Worm (Caenorhabditis elegans) whole organism, L4 larva: ENCODE measurements around the gene dpy-21.

Experiments
- F49E8.2 ChIP-seq: sonication (generic microtip); optimal IDR thresholded peaks from 2 replicates; lab custom pipeline; 2016; ENCODE audit warnings: missing compliant biosample characterization, mild to moderate bottlenecking, missing genetic modification characterization, borderline replicate concordance
- aly-2 ChIP-seq: sonication (generic microtip); optimal IDR thresholded peaks from 2 replicates; lab custom pipeline; 2018; ENCODE audit warnings: missing biosample characterization, missing genetic modification characterization
- ama-1 ChIP-seq: fragments of 150-350 bp; optimal IDR thresholded peaks from 2 replicates; lab custom pipeline; 2014; ENCODE audit warnings: inconsistent platforms, mixed read lengths
- egl-27 ChIP-seq: sonication (generic microtip); optimal IDR thresholded peaks from 3 replicates; lab custom pipeline; 2017; ENCODE audit warnings: missing biosample characterization, missing genetic modification reagents, missing genetic modification characterization
- fos-1 ChIP-seq: fragments of 150-350 bp; optimal IDR thresholded peaks from 2 replicates; lab custom pipeline; 2014; ENCODE audit warnings: missing biosample characterization, missing genetic modification characterization
- gei-8 ChIP-seq: fragments of 200-800 bp; sonication (Bioruptor generic); optimal IDR thresholded peaks from 2 replicates; lab custom pipeline; 2018; ENCODE audit warnings: mild to moderate bottlenecking, missing genetic modification characterization, missing compliant biosample characterization
- lin-13 ChIP-seq: fragments of 150-350 bp; optimal IDR thresholded peaks from 2 replicates; lab custom pipeline; 2014; ENCODE audit warnings: missing biosample characterization, missing genetic modification reagents, missing genetic modification characterization
- lir-3 ChIP-seq: sonication (generic microtip); optimal IDR thresholded peaks from 2 replicates; lab custom pipeline; 2016; ENCODE audit warnings: mild to moderate bottlenecking, missing genetic modification characterization, missing compliant biosample characterization
- nhr-77 ChIP-seq: fragments of 150-350 bp; optimal IDR thresholded peaks from 2 replicates; lab custom pipeline; 2014; ENCODE audit warnings: missing biosample characterization, missing genetic modification characterization
- pqm-1 ChIP-seq: sonication (generic microtip); optimal IDR thresholded peaks from 2 replicates; lab custom pipeline; 2017; ENCODE audit warnings: missing biosample characterization, missing genetic modification characterization
- rbr-2 ChIP-seq: sonication (generic microtip); optimal IDR thresholded peaks from 2 replicates; lab custom pipeline; 2016; ENCODE audit warnings: missing genotype, missing genetic modification characterization, missing compliant biosample characterization
- unc-62 ChIP-seq, 3 experiments: fragments of 150-350 bp in 1 of 3; sonication (generic microtip); optimal IDR thresholded peaks in 2 of 3; peaks in 1 of 3; 1 replicate in 1 of 3; 2 replicates in 2 of 3; lab custom pipeline; 2014 to 2017; ENCODE audit warnings: missing biosample characterization in 3 of 3, missing genetic modification characterization in 3 of 3, missing genetic modification reagents in 3 of 3, missing genotype in 1 of 3
- ztf-11 ChIP-seq: fragments of 150-350 bp; optimal IDR thresholded peaks from 2 replicates; lab custom pipeline; 2014; ENCODE audit warnings: missing biosample characterization, missing genetic modification characterization

ce11 chrV:17938978-17939377 is 10.0 kb downstream of the dpy-21 start:
- TF ChIP-seq nhr-77 (tag; lab: Kevin White, UChicago) (no peak), F49E8.2 (tag; lab: Kevin White, UChicago) (no peak), lir-3 (no peak), ztf-11 (tag; lab: Kevin White, UChicago) (no peak), ama-1 (lab: Kevin White, UChicago) (no peak), fos-1 (tag; lab: Kevin White, UChicago) (no peak), gei-8 (no peak), lin-13 (GFP tag; lab: Kevin White, UChicago) (no peak), unc-62 (GFP tag; optimal IDR thresholded peaks at IDR 0.05 in 1 of 2; lab: Kevin White, UChicago) (no peak), unc-62 (tag; optimal IDR thresholded peaks at IDR 0.05; lab: Kevin White, UChicago) (no peak), egl-27 (tag; lab: Kevin White, UChicago) (no peak), aly-2 (tag; lab: Kevin White, UChicago) (no peak), pqm-1 (tag; lab: Kevin White, UChicago) (no peak), rbr-2 (tag; lab: Kevin White, UChicago) (no peak)
